Worm (Caenorhabditis elegans): Measurements from ENCODE around the gene frpr-4.

DNA sequence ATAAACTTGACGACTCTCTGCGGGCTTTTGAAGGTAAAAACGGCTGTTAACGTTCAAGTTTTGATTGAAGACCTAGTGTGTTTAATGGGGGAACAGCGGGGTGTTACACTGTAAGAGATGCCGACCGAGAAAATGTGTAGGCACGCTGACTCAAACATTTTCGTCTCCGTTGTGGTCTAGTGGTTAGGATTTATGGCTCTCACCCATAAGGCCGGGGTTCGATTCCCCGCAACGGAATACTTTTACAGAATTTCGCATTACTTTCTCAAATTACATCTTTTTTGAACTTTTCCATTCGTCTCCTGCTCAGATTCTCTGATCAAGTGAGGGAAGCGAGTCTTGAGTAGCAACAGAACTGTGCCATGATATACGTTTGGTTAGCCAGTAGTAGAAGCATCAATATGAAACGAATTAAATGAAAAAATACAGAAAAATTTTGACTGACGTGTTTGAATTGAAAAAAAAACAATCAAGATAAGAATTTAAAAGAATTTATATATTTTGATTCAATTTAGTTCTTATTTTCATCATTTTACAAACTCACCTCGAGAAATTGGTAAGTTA, 38.0 kb upstream of the frpr-4 start, which contains the start of gene ZK622.1:
- TF ChIP-seq ZK546.5 (tag; optimal IDR thresholded peaks at IDR 0.05) (no peak), F37D6.2 (tag; optimal IDR thresholded peaks at IDR 0.05) (no peak)

Data from whole organism, L4 larva.